Worm (Caenorhabditis elegans): ENCODE measurements around the gene K08H10.10.

DNA sequence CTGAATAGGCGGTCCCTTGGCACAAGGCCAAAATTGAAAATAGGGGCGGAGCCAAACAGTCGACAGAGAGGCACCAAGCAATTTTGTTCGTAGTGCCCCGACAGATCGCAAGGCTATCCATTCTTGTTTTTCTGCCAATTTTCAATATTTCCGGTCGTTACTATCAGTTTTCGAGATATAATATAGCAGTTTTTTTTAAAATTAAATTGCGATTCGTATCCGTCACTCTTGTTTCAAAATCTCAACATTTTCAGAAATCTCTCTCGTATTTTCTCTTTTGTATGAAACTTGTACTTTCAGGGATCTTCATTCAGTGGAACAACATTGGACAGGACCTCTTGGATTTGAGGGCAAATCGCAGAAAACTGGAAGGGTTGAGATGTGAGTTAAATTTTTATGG is 36.2 kb downstream of the K08H10.10 start, which contains the start of gene F57A8.1:
- TF ChIP-seq gmeb-2 (tag; optimal IDR thresholded peaks at IDR 0.05) (no peak), hlh-30 (tag; optimal IDR thresholded peaks at IDR 0.05; ENCODE audit: insufficient read depth) (no peak), elt-2 (tag; optimal IDR thresholded peaks at IDR 0.05) (no peak), fax-1 (tag; optimal IDR thresholded peaks at IDR 0.05) (no peak), unc-86 (tag; optimal IDR thresholded peaks at IDR 0.05) (no peak), fkh-6 (tag; optimal IDR thresholded peaks at IDR 0.05) (no peak), odd-2 (tag; optimal IDR thresholded peaks at IDR 0.05) (no peak), madf-2 (tag; optimal IDR thresholded peaks at IDR 0.05) (no peak), pros-1 (tag; optimal IDR thresholded peaks at IDR 0.05) (no peak), ets-4 (tag; optimal IDR thresholded peaks at IDR 0.05) (no peak), K02D7.2 (tag; optimal IDR thresholded peaks at IDR 0.05) (no peak), pqm-1 (tag; optimal IDR thresholded peaks at IDR 0.05) (no peak), nhr-11 (tag; optimal IDR thresholded peaks at IDR 0.05) (no peak), pax-1 (tag; optimal IDR thresholded peaks at IDR 0.05) (no peak)

Measured in whole organism, late embryonic.